Worm (Caenorhabditis elegans): Measurements from ENCODE around the gene B0001.3.

- TF ChIP-seq aly-1 (tag; optimal IDR thresholded peaks at IDR 0.05) (no peak), ama-1 (optimal IDR thresholded peaks at IDR 0.05) (no peak), ets-7 (tag; optimal IDR thresholded peaks at IDR 0.05) (no peak), tra-4 (tag; optimal IDR thresholded peaks at IDR 0.05) (no peak), ceh-36 (tag; optimal IDR thresholded peaks at IDR 0.05) (no peak), tbx-11 (GFP tag; IDR thresholded peaks at IDR 0.05) (no peak), flt-1 (GFP tag; IDR thresholded peaks at IDR 0.05) (no peak), tbx-37 (GFP tag; conservative IDR thresholded peaks at IDR 0.05) (no peak)
Measured at ce11 chrIV:12167944-12168343, 22.4 kb upstream of the B0001.3 start, which contains the start of gene F20B10.3.

All from whole organism, early embryonic.